Worm (Caenorhabditis elegans) whole organism, late embryonic: Measurements from ENCODE around the gene srt-52.

ENCODE experiments used
- C08G9.2 ChIP-seq: sonication (generic microtip); optimal IDR thresholded peaks from 2 replicates; lab custom pipeline; 2016; ENCODE audit warnings: mild to moderate bottlenecking, missing genetic modification characterization, moderate library complexity, missing compliant biosample characterization
- F13H6.1 ChIP-seq: sonication (generic microtip); optimal IDR thresholded peaks from 2 replicates; lab custom pipeline; 2016; ENCODE audit warnings: missing genetic modification characterization, missing compliant biosample characterization
- K02D7.2 ChIP-seq: sonication (generic microtip); optimal IDR thresholded peaks from 2 replicates; lab custom pipeline; 2017; ENCODE audit warnings: mild to moderate bottlenecking, missing genetic modification characterization, missing compliant biosample characterization
- K09A11.1 ChIP-seq: sonication (generic microtip); optimal IDR thresholded peaks from 2 replicates; lab custom pipeline; 2017; ENCODE audit warnings: antibody characterized with exemption, mild to moderate bottlenecking, missing genetic modification characterization, missing compliant biosample characterization; ENCODE audit not compliant: insufficient read depth
- T23F11.4 ChIP-seq: fragments of 200-800 bp; sonication (Bioruptor generic); optimal IDR thresholded peaks from 2 replicates; lab custom pipeline; 2018; ENCODE audit warnings: mild to moderate bottlenecking, missing genetic modification characterization, missing compliant biosample characterization
- Y22D7AL.16 ChIP-seq: sonication (generic microtip); optimal IDR thresholded peaks from 2 replicates; lab custom pipeline; 2016; ENCODE audit warnings: missing genetic modification characterization, missing compliant biosample characterization
- ceh-18 ChIP-seq: sonication (generic microtip); optimal IDR thresholded peaks from 2 replicates; lab custom pipeline; 2016; ENCODE audit warnings: missing genetic modification characterization, missing compliant biosample characterization
- ceh-19 ChIP-seq: fragments of 200-800 bp; sonication (Bioruptor generic); optimal IDR thresholded peaks from 2 replicates; lab custom pipeline; 2018; ENCODE audit warnings: mild to moderate bottlenecking, missing genetic modification characterization, missing compliant biosample characterization
- ceh-22 ChIP-seq: sonication (generic microtip); optimal IDR thresholded peaks from 2 replicates; lab custom pipeline; 2017; ENCODE audit warnings: missing biosample characterization, missing genetic modification characterization
- ceh-31 ChIP-seq: sonication (generic microtip); optimal IDR thresholded peaks from 2 replicates; lab custom pipeline; 2016; ENCODE audit warnings: missing genetic modification characterization, missing compliant biosample characterization
- ceh-45 ChIP-seq: fragments of 200-800 bp; sonication (Bioruptor generic); IDR thresholded peaks from 2 replicates; pipeline ENCODE4 v1.3.6; 2022; ENCODE audit warnings: missing genetic modification reagents, missing genetic modification characterization, missing compliant biosample characterization
- ceh-9 ChIP-seq: sonication (generic microtip); optimal IDR thresholded peaks from 2 replicates; lab custom pipeline; 2016; ENCODE audit warnings: mild to moderate bottlenecking, missing genetic modification characterization, inconsistent platforms, missing compliant biosample characterization
- dve-1 ChIP-seq: sonication (generic microtip); optimal IDR thresholded peaks from 2 replicates; lab custom pipeline; 2017; ENCODE audit warnings: antibody characterized with exemption, mild to moderate bottlenecking, missing genetic modification characterization, missing compliant biosample characterization
- elt-2 ChIP-seq: sonication (generic microtip); optimal IDR thresholded peaks from 2 replicates; lab custom pipeline; 2016; ENCODE audit warnings: missing genetic modification reagents, missing genetic modification characterization, missing compliant biosample characterization
- elt-4 ChIP-seq: sonication (generic microtip); optimal IDR thresholded peaks from 2 replicates; lab custom pipeline; 2016; ENCODE audit warnings: missing genetic modification characterization, missing compliant biosample characterization
- ets-4 ChIP-seq: sonication (generic microtip); optimal IDR thresholded peaks from 2 replicates; lab custom pipeline; 2016; ENCODE audit warnings: missing genetic modification characterization, missing compliant biosample characterization
- fkh-6 ChIP-seq: sonication (generic microtip); optimal IDR thresholded peaks from 2 replicates; lab custom pipeline; 2016; ENCODE audit warnings: missing genetic modification characterization, missing compliant biosample characterization
- hlh-13 ChIP-seq: fragments of 200-800 bp; sonication (Bioruptor generic); optimal IDR thresholded peaks from 2 replicates; lab custom pipeline; 2018; ENCODE audit warnings: mild to moderate bottlenecking, missing genetic modification characterization, missing compliant biosample characterization
- hlh-15 ChIP-seq: sonication (generic microtip); optimal IDR thresholded peaks from 2 replicates; lab custom pipeline; 2016; ENCODE audit warnings: missing genetic modification characterization, missing compliant biosample characterization
- hlh-6 ChIP-seq: sonication (generic microtip); optimal IDR thresholded peaks from 2 replicates; lab custom pipeline; 2016; ENCODE audit warnings: missing genotype, missing genetic modification characterization, missing compliant biosample characterization
- lim-6 ChIP-seq: sonication (generic microtip); optimal IDR thresholded peaks from 2 replicates; lab custom pipeline; 2016; ENCODE audit warnings: missing genetic modification characterization, missing compliant biosample characterization
- madf-2 ChIP-seq: sonication (generic microtip); optimal IDR thresholded peaks from 2 replicates; lab custom pipeline; 2017; ENCODE audit warnings: missing genetic modification characterization, missing compliant biosample characterization
- mec-3 ChIP-seq: sonication (generic microtip); optimal IDR thresholded peaks from 2 replicates; lab custom pipeline; 2016; ENCODE audit warnings: borderline replicate concordance, missing genetic modification characterization, missing compliant biosample characterization
- nfya-1 ChIP-seq: sonication (generic microtip); optimal IDR thresholded peaks from 2 replicates; lab custom pipeline; 2017; ENCODE audit warnings: missing genetic modification characterization, mild to moderate bottlenecking, missing compliant biosample characterization, antibody characterized with exemption, moderate library complexity
- npax-4 ChIP-seq: sonication (generic microtip); optimal IDR thresholded peaks from 2 replicates; lab custom pipeline; 2016; ENCODE audit warnings: missing genetic modification characterization, missing compliant biosample characterization
- pag-3 ChIP-seq: sonication (generic microtip); optimal IDR thresholded peaks from 2 replicates; lab custom pipeline; 2016; ENCODE audit warnings: missing compliant biosample characterization, missing genetic modification characterization, borderline replicate concordance
- pax-1 ChIP-seq: fragments of 150-350 bp; optimal IDR thresholded peaks from 2 replicates; lab custom pipeline; 2014; ENCODE audit warnings: missing biosample characterization, missing genetic modification characterization
- pha-4 ChIP-seq: fragments of 150-350 bp; optimal IDR thresholded peaks from 2 replicates; lab custom pipeline; 2018; ENCODE audit warnings: missing biosample characterization, missing genetic modification reagents, missing genetic modification characterization
- pqm-1 ChIP-seq: sonication (generic microtip); optimal IDR thresholded peaks from 2 replicates; lab custom pipeline; 2016; ENCODE audit warnings: missing genetic modification characterization, missing compliant biosample characterization
- pros-1 ChIP-seq: fragments of 150-350 bp; optimal IDR thresholded peaks from 2 replicates; lab custom pipeline; 2014; ENCODE audit warnings: missing biosample characterization, missing genetic modification reagents, missing genetic modification characterization
- rnt-1 ChIP-seq: sonication (generic microtip); optimal IDR thresholded peaks from 2 replicates; lab custom pipeline; 2016; ENCODE audit warnings: missing genetic modification characterization, missing compliant biosample characterization
- sdc-2 ChIP-seq: sonication (generic microtip); optimal IDR thresholded peaks from 2 replicates; lab custom pipeline; 2016; ENCODE audit warnings: missing genotype, missing genetic modification characterization, missing compliant biosample characterization
- sox-2 ChIP-seq: fragments of 200-800 bp; sonication (Bioruptor generic); IDR thresholded peaks from 2 replicates; pipeline ENCODE4 v1.3.6; 2022; ENCODE audit warnings: missing genetic modification reagents, missing genetic modification characterization, missing compliant biosample characterization
- syd-9 ChIP-seq: sonication (generic microtip); optimal IDR thresholded peaks from 2 replicates; lab custom pipeline; 2016; ENCODE audit warnings: mild to moderate bottlenecking, missing genetic modification characterization, moderate library complexity, missing compliant biosample characterization
- tbx-7 ChIP-seq: sonication (generic microtip); optimal IDR thresholded peaks from 2 replicates; lab custom pipeline; 2016; ENCODE audit warnings: missing genotype, missing genetic modification characterization, missing compliant biosample characterization
- ttx-3 ChIP-seq: sonication (generic microtip); optimal IDR thresholded peaks from 2 replicates; lab custom pipeline; 2016; ENCODE audit warnings: missing genetic modification reagents, missing genetic modification characterization, missing compliant biosample characterization
- unc-42 ChIP-seq: sonication (generic microtip); optimal IDR thresholded peaks from 2 replicates; lab custom pipeline; 2016; ENCODE audit warnings: missing genotype, missing genetic modification characterization, missing compliant biosample characterization
- unc-86 ChIP-seq: sonication (generic microtip); optimal IDR thresholded peaks from 2 replicates; lab custom pipeline; 2016; ENCODE audit warnings: missing genetic modification characterization, missing compliant biosample characterization
- zip-5 ChIP-seq: sonication (generic microtip); optimal IDR thresholded peaks from 2 replicates; lab custom pipeline; 2016; ENCODE audit warnings: missing genetic modification characterization, missing compliant biosample characterization
- ztf-16 ChIP-seq: sonication (generic microtip); optimal IDR thresholded peaks from 2 replicates; lab custom pipeline; 2017; ENCODE audit warnings: missing genetic modification characterization, missing compliant biosample characterization

Gene srt-52

ce11 chrV:21848-22247 lies 34.0 kb downstream of the srt-52 start:
- TF ChIP-seq F13H6.1 (tag; lab: Kevin White, UChicago) (no peak), elt-2 (tag; lab: Kevin White, UChicago) (peak; percentile 34)

ce11 chrV:20518-20917 lies 35.3 kb downstream of the srt-52 start, which contains the start of gene egl-8:
Gene egl-8, plus strand, starts transcription at chrV:20818.
- TF ChIP-seq hlh-13 = no peak
- TF ChIP-seq ceh-18 (tag; lab: Kevin White, UChicago) = no peak
- no peak for TF ChIP-seq sox-2 (GFP tag; lab: Robert Waterston, UW)
- TF ChIP-seq ceh-22 (tag; lab: Kevin White, UChicago) = no peak
- no peak for TF ChIP-seq rnt-1
- no peak for TF ChIP-seq pax-1
- no peak for TF ChIP-seq T23F11.4

ce11 chrV:16067-16845 lies 39.6 kb downstream of the srt-52 start:
- TF ChIP-seq elt-2 (tag; lab: Kevin White, UChicago) = peak; percentile 17
- TF ChIP-seq nfya-1 = peak; percentile 0
- TF ChIP-seq npax-4 (tag; lab: Kevin White, UChicago) = no peak
- no peak for TF ChIP-seq ttx-3 (tag; lab: Kevin White, UChicago)

- TF ChIP-seq lim-6 (tag; lab: Kevin White, UChicago) (no peak), sdc-2 (tag; lab: Kevin White, UChicago) (no peak), mec-3 (tag; lab: Kevin White, UChicago) (no peak), ceh-31 (tag; lab: Kevin White, UChicago) (no peak), syd-9 (tag; lab: Kevin White, UChicago) (no peak), elt-4 (tag; lab: Kevin White, UChicago) (no peak), Y22D7AL.16 (tag; lab: Kevin White, UChicago) (no peak)
Observed at ce11 chrV:11708-12107, 44.1 kb downstream of the srt-52 start.

ce11 chrV:11158-11557 lies 44.7 kb downstream of the srt-52 start:
- no peak for TF ChIP-seq zip-5
- TF ChIP-seq ceh-9 (tag; lab: Kevin White, UChicago) = no peak
- no peak for TF ChIP-seq hlh-15
- peak; percentile 80 for TF ChIP-seq unc-42
- no peak for TF ChIP-seq ets-4 (tag; lab: Kevin White, UChicago)

- TF ChIP-seq ceh-19 (GFP tag; lab: Kevin White, UChicago) = no peak
- peak; percentile 35 for TF ChIP-seq pag-3 (tag; lab: Kevin White, UChicago)
- TF ChIP-seq ceh-45 (GFP tag; lab: Robert Waterston, UW) = no peak
- peak; percentile 65 for TF ChIP-seq pqm-1
- TF ChIP-seq syd-9 (tag; lab: Kevin White, UChicago) = peak; percentile 53
- TF ChIP-seq K09A11.1 (tag; lab: Kevin White, UChicago) = peak; percentile 23
- TF ChIP-seq K02D7.2 (tag; lab: Kevin White, UChicago) = no peak
- no peak for TF ChIP-seq T23F11.4
- no peak for TF ChIP-seq sox-2 (GFP tag; lab: Robert Waterston, UW)
- no peak for TF ChIP-seq unc-86 (tag; lab: Kevin White, UChicago)
- TF ChIP-seq C08G9.2 = peak; percentile 56
- no peak for TF ChIP-seq fkh-6 (tag; lab: Kevin White, UChicago)
- TF ChIP-seq hlh-6 (tag; lab: Kevin White, UChicago) = peak; percentile 72
- TF ChIP-seq unc-42 = peak; percentile 83
- TF ChIP-seq elt-4 (tag; lab: Kevin White, UChicago) = no peak
- peak; percentile 65 for TF ChIP-seq madf-2 (tag; lab: Kevin White, UChicago)
- TF ChIP-seq ceh-18 (tag; lab: Kevin White, UChicago) = peak; percentile 83
- TF ChIP-seq tbx-7 = no peak
- TF ChIP-seq hlh-13 = no peak
- no peak for TF ChIP-seq Y22D7AL.16 (tag; lab: Kevin White, UChicago)
- no peak for TF ChIP-seq elt-2 (tag; lab: Kevin White, UChicago)
- no peak for TF ChIP-seq zip-5
- no peak for TF ChIP-seq pha-4 (tag; lab: Kevin White, UChicago)
- no peak for TF ChIP-seq ztf-16 (tag; lab: Kevin White, UChicago)
- TF ChIP-seq mec-3 (tag; lab: Kevin White, UChicago) = no peak
- peak; percentile 32 for TF ChIP-seq dve-1 (tag; lab: Kevin White, UChicago)
- peak; percentile 62 for TF ChIP-seq pros-1 (tag; lab: Kevin White, UChicago)
Observed at ce11 chrV:8716-9246, 47.1 kb downstream of the srt-52 start, which contains the start of gene B0348.10. Gene B0348.10, minus strand, starts transcription at chrV:8739.
